Comparison of ENCODE assay signal across 4 worm cellular contexts in the genomic region with DNA sequence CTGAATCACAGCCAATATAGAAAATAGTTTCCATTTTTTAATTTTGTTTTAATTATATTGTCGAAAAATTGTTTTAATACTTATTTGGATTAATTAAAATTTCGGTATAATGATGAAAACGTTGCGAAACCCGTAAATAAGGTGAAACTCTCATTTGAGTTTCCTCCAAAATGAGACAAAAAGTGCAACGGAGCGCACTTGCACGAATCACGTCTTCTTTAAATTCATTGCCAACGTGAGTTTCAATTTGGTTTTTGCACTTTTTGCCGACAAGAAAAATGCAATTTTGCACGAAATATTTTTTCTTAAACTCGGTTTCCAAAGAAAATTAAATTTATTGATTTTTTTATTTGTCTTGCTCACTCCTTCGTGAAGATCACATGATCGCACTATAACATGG.
TF ChIP-seq lines count a peak whose summit lies in the region.

A gene (plus strand): TSS at position 171 of the 400 bp plus-strand sequence.

TF ChIP-seq in whole organism, L1 larva, 84 proteins besides CTCF, POLR2A, EP300 and RAD21 (continued from another document and continues in another):
- TF ChIP-seq blmp-1 (tag; optimal IDR thresholded peaks at IDR 0.05; lab: Kevin White, UChicago) (peak; percentile 42), sox-4 (tag; optimal IDR thresholded peaks at IDR 0.05; lab: Kevin White, UChicago) (no peak), rnt-1 (tag; optimal IDR thresholded peaks at IDR 0.05; lab: Kevin White, UChicago) (peak; percentile 64), nhr-19 (GFP tag; conservative IDR thresholded peaks at IDR 0.05; lab: Robert Waterston, UW) (peak; percentile 35), Y116A8C.19 (tag; optimal IDR thresholded peaks at IDR 0.05; lab: Kevin White, UChicago; ENCODE audit: borderline replicate concordance) (no peak), lin-13 (GFP tag; optimal IDR thresholded peaks at IDR 0.05; lab: Kevin White, UChicago) (peak; percentile 40), grh-1 (GFP tag; IDR thresholded peaks at IDR 0.05; lab: Robert Waterston, UW) (0 out of 2 replicates have a peak, but pooled peaks have one; percentile 6), C16A3.4 (tag; optimal IDR thresholded peaks at IDR 0.05; lab: Kevin White, UChicago) (peak; percentile 68), unc-86 (tag; optimal IDR thresholded peaks at IDR 0.05; lab: Kevin White, UChicago) (peak; percentile 41), nhr-11 (tag; optimal IDR thresholded peaks at IDR 0.05; lab: Kevin White, UChicago) (no peak), C34B4.2 (tag; optimal IDR thresholded peaks at IDR 0.05; lab: Kevin White, UChicago) (no peak), nhr-84 (tag; optimal IDR thresholded peaks at IDR 0.05; lab: Kevin White, UChicago) (no peak), fkh-4 (tag; optimal IDR thresholded peaks at IDR 0.05; lab: Kevin White, UChicago; ENCODE audit: borderline replicate concordance) (no peak), xbp-1 (tag; optimal IDR thresholded peaks at IDR 0.05; lab: Kevin White, UChicago) (peak; percentile 68), sptf-1 (tag; optimal IDR thresholded peaks at IDR 0.05; lab: Kevin White, UChicago) (no peak), nhr-237 (tag; optimal IDR thresholded peaks at IDR 0.05; lab: Kevin White, UChicago) (no peak), snpc-4 (tag; optimal IDR thresholded peaks at IDR 0.05; lab: Kevin White, UChicago) (peak; percentile 23), nhr-20 (tag; optimal IDR thresholded peaks at IDR 0.05; lab: Kevin White, UChicago) (peak; percentile 48), egl-13 (tag; optimal IDR thresholded peaks at IDR 0.05; lab: Kevin White, UChicago) (peak; percentile 25), nhr-47 (tag; optimal IDR thresholded peaks at IDR 0.05; lab: Kevin White, UChicago) (peak; percentile 67), pqm-1 (tag; optimal IDR thresholded peaks at IDR 0.05; lab: Kevin White, UChicago) (no peak), lin-15B (tag; optimal IDR thresholded peaks at IDR 0.05; lab: Kevin White, UChicago) (peak; percentile 13), C04F5.9 (tag; optimal IDR thresholded peaks at IDR 0.05; lab: Kevin White, UChicago) (no peak), ztf-11 (tag; optimal IDR thresholded peaks at IDR 0.05; lab: Kevin White, UChicago) (no peak), hlh-4 (tag; optimal IDR thresholded peaks at IDR 0.05; lab: Kevin White, UChicago) (no peak), lin-39 (tag; optimal IDR thresholded peaks at IDR 0.05; lab: Kevin White, UChicago) (peak; percentile 36), irx-1 (tag; optimal IDR thresholded peaks at IDR 0.05; lab: Kevin White, UChicago) (no peak), ceh-90 (tag; optimal IDR thresholded peaks at IDR 0.05; lab: Kevin White, UChicago) (no peak), unc-30 (tag; optimal IDR thresholded peaks at IDR 0.05; lab: Kevin White, UChicago) (no peak), alr-1 (tag; optimal IDR thresholded peaks at IDR 0.05; lab: Kevin White, UChicago; ENCODE audit: borderline replicate concordance) (no peak), tbx-2 (tag; optimal IDR thresholded peaks at IDR 0.05; lab: Kevin White, UChicago) (peak; percentile 59), vab-15 (tag; optimal IDR thresholded peaks at IDR 0.05; lab: Kevin White, UChicago) (no peak)

TF ChIP-seq in whole organism, L2 larva, 48 proteins besides CTCF, POLR2A, EP300 and RAD21 (continued from another document):
- TF ChIP-seq lsy-2 (tag; optimal IDR thresholded peaks at IDR 0.05; lab: Kevin White, UChicago) (peak; percentile 37 to 76), unc-55 (GFP tag; optimal IDR thresholded peaks at IDR 0.05; lab: Kevin White, UChicago) (peak; percentile 93)

TF ChIP-seq in whole organism, L3 larva, 47 proteins besides CTCF, POLR2A, EP300 and RAD21 (continued from another document):
- TF ChIP-seq nhr-25 (tag; optimal IDR thresholded peaks at IDR 0.05; lab: Kevin White, UChicago) (peak; percentile 26), hmg-11 (tag; optimal IDR thresholded peaks at IDR 0.05; lab: Kevin White, UChicago) (peak; percentile 55), jun-1 (tag; optimal IDR thresholded peaks at IDR 0.05; lab: Kevin White, UChicago) (peak; percentile 15)

TF ChIP-seq in whole organism, L4 larva, 104 proteins besides CTCF, POLR2A, EP300 and RAD21 (continued from another document):
- TF ChIP-seq nhr-102 (tag; optimal IDR thresholded peaks at IDR 0.05; lab: Kevin White, UChicago) = no peak
- no peak for TF ChIP-seq lin-1 (GFP tag; IDR thresholded peaks at IDR 0.05; lab: Robert Waterston, UW)
- TF ChIP-seq zip-11 (GFP tag; IDR thresholded peaks at IDR 0.05; lab: Robert Waterston, UW) = no peak
- TF ChIP-seq nhr-28 (tag; optimal IDR thresholded peaks at IDR 0.05; lab: Kevin White, UChicago) = peak; percentile 32
- no peak for TF ChIP-seq nhr-237 (tag; optimal IDR thresholded peaks at IDR 0.05; lab: Kevin White, UChicago)
- no peak for TF ChIP-seq ztf-7 (tag; optimal IDR thresholded peaks at IDR 0.05; lab: Kevin White, UChicago)
- no peak for TF ChIP-seq nhr-111 (GFP tag; optimal IDR thresholded peaks at IDR 0.05; lab: Kevin White, UChicago)
- no peak for TF ChIP-seq zag-1 (tag; optimal IDR thresholded peaks at IDR 0.05; lab: Kevin White, UChicago)
- no peak for TF ChIP-seq dmd-6 (GFP tag; IDR thresholded peaks at IDR 0.05; lab: Robert Waterston, UW)
- TF ChIP-seq mxl-3 (GFP tag; optimal IDR thresholded peaks at IDR 0.05; lab: Kevin White, UChicago) = no peak
- no peak for TF ChIP-seq zip-2 (tag; optimal IDR thresholded peaks at IDR 0.05; lab: Kevin White, UChicago)
- TF ChIP-seq ctbp-1 (GFP tag; IDR thresholded peaks at IDR 0.05; lab: Robert Waterston, UW) = no peak
- TF ChIP-seq hif-1 (tag; optimal IDR thresholded peaks at IDR 0.05; lab: Kevin White, UChicago) = no peak
- TF ChIP-seq nhr-41 (GFP tag; IDR thresholded peaks at IDR 0.05; lab: Robert Waterston, UW) = no peak
- TF ChIP-seq T20F7.1 (GFP tag; optimal IDR thresholded peaks at IDR 0.05; lab: Kevin White, UChicago) = no peak
- TF ChIP-seq pha-4 (GFP tag; IDR thresholded peaks at IDR 0.05; lab: Robert Waterston, UW) = no peak
- TF ChIP-seq pha-4 (tag; optimal IDR thresholded peaks at IDR 0.05; lab: Kevin White, UChicago) = no peak
- no peak for TF ChIP-seq madf-5 (GFP tag; IDR thresholded peaks at IDR 0.05; lab: Robert Waterston, UW)
- TF ChIP-seq egl-43 (GFP tag; IDR thresholded peaks at IDR 0.05; lab: Robert Waterston, UW) = no peak
- TF ChIP-seq vab-7 (GFP tag; IDR thresholded peaks at IDR 0.05; lab: Robert Waterston, UW) = no peak
- no peak for TF ChIP-seq F44E2.7 (GFP tag; IDR thresholded peaks at IDR 0.05; lab: Robert Waterston, UW)
- no peak for TF ChIP-seq nhr-76 (tag; optimal IDR thresholded peaks at IDR 0.05; lab: Kevin White, UChicago)
- TF ChIP-seq rbr-2 (tag; optimal IDR thresholded peaks at IDR 0.05; lab: Kevin White, UChicago) = peak; percentile 26
- no peak for TF ChIP-seq lin-29 (GFP tag; IDR thresholded peaks at IDR 0.05; lab: Robert Waterston, UW)
- no peak for TF ChIP-seq madf-9 (GFP tag; conservative IDR thresholded peaks at IDR 0.05; lab: Robert Waterston, UW)
- TF ChIP-seq sdz-12 (GFP tag; optimal IDR thresholded peaks at IDR 0.05; lab: Kevin White, UChicago) = no peak
- TF ChIP-seq lin-15B (tag; optimal IDR thresholded peaks at IDR 0.05; lab: Kevin White, UChicago) = no peak
- peak; percentile 93 for TF ChIP-seq dpl-1 (GFP tag; optimal IDR thresholded peaks at IDR 0.05; lab: Kevin White, UChicago)
- TF ChIP-seq mdl-1 (tag; optimal IDR thresholded peaks at IDR 0.05; lab: Kevin White, UChicago) = peak in 1 of 2 experiments; percentile 27
- TF ChIP-seq aha-1 (tag; lab: Kevin White, UChicago) = peak; percentile 93
- TF ChIP-seq nhr-77 (tag; optimal IDR thresholded peaks at IDR 0.05; lab: Kevin White, UChicago) = no peak
- no peak for TF ChIP-seq daf-16 (GFP tag; optimal IDR thresholded peaks at IDR 0.05; lab: Kevin White, UChicago)
- TF ChIP-seq daf-16 (tag; optimal IDR thresholded peaks at IDR 0.05; lab: Kevin White, UChicago) = no peak
- no peak for TF ChIP-seq lim-7 (GFP tag; IDR thresholded peaks at IDR 0.05; lab: Robert Waterston, UW)
- no peak for TF ChIP-seq pqm-1 (tag; optimal IDR thresholded peaks at IDR 0.05; lab: Kevin White, UChicago)
- TF ChIP-seq jun-1 (tag; optimal IDR thresholded peaks at IDR 0.05; lab: Kevin White, UChicago) = no peak
- no peak for TF ChIP-seq aly-2 (tag; optimal IDR thresholded peaks at IDR 0.05; lab: Kevin White, UChicago)
- peak in 1 of 2 experiments; percentile 67 for TF ChIP-seq lsy-2 (tag; optimal IDR thresholded peaks at IDR 0.05; lab: Kevin White, UChicago)
- TF ChIP-seq mdt-29 (GFP tag; IDR thresholded peaks at IDR 0.05; lab: Robert Waterston, UW) = no peak
- TF ChIP-seq lin-13 (GFP tag; optimal IDR thresholded peaks at IDR 0.05; lab: Kevin White, UChicago) = no peak
- no peak for TF ChIP-seq F10B5.3 (tag; optimal IDR thresholded peaks at IDR 0.05; lab: Kevin White, UChicago)
- TF ChIP-seq lin-39 (tag; optimal IDR thresholded peaks at IDR 0.05; lab: Kevin White, UChicago) = no peak
- no peak for TF ChIP-seq tag-97 (GFP tag; IDR thresholded peaks at IDR 0.05; lab: Robert Waterston, UW)
- TF ChIP-seq ZK337.2 (GFP tag; IDR thresholded peaks at IDR 0.05; lab: Robert Waterston, UW) = no peak
